Fruit fly (Drosophila melanogaster) Kc167 (cell line): ENCODE data around the gene mey.

Experiments used
- Myc ChIP-seq: fragments of >200 bp; optimal IDR thresholded peaks from 2 replicates; lab custom pipeline; 2017; ENCODE audit warnings: missing external identifiers
- Sin3A ChIP-seq: fragments of >200 bp; optimal IDR thresholded peaks from 2 replicates; lab custom pipeline; 2018; ENCODE audit warnings: missing external identifiers
- h ChIP-seq: fragments of >200 bp; optimal IDR thresholded peaks from 3 replicates; lab custom pipeline; 2018; ENCODE audit warnings: missing external identifiers
- insv ChIP-seq: fragments of >200 bp; optimal IDR thresholded peaks from 3 replicates; lab custom pipeline; 2018; ENCODE audit warnings: missing external identifiers
- psq ChIP-seq: fragments of >200 bp; optimal IDR thresholded peaks from 2 replicates; lab custom pipeline; 2017; ENCODE audit warnings: missing external identifiers
- ttk ChIP-seq: sonication (Bioruptor generic); optimal IDR thresholded peaks from 2 replicates; lab custom pipeline; 2017; ENCODE audit warnings: missing external identifiers

The mey gene

DNA sequence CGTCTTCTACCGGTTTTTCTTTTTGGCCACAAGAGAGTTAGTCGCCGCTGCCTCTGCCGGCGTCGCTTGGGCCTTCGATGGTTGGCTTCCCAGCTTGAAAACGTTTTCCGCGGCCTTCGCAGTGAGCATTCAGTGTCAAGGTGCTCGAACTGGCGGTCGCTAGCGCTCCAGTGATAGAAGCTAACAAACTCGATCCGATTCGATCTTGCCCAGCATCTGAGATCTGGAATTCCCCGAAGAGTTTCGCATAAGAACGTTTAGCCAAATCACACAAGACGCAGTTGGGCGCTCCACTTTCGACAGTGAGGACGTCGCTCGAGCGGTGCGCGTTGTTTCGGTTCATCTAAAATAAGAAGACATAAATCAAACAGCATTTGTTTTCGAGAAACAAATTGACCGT, at the start of gene mey:
Gene mey, plus strand, starts transcription at position 122 of the 400 bp plus-strand sequence.
- no peak for TF ChIP-seq Sin3A (lab: Kevin White, UChicago)
- TF ChIP-seq Myc = no peak
- no peak for TF ChIP-seq h (lab: Kevin White, UChicago)
- no peak for TF ChIP-seq insv (lab: Kevin White, UChicago)
- TF ChIP-seq ttk (lab: Kevin White, UChicago) = no peak

DNA sequence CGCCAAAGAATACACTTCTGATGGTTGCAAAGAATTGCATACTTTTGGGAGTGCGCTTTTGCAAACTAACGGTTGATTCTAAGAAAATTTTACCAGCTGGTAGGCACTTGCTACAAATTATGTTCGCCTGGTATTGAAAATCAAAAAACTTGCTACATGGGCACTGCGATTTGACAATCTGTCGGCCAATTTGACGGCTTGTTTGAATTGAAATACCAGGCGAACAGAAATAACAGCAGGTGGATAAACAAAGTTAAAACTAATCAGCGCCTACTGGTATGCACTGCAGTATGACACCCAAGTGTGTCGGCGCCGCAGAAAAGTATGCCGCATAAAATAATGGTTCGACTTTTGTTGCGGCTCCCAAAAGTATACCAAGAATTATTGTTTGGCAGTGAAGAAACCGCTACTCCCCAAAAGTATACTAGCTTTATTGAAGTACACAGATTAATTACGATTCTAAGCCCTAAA, 41.0 kb upstream of the mey start:
- TF ChIP-seq h (lab: Kevin White, UChicago) = no peak
- TF ChIP-seq ttk (lab: Kevin White, UChicago) = no peak
- TF ChIP-seq insv (lab: Kevin White, UChicago) = no peak
- no peak for TF ChIP-seq Sin3A (lab: Kevin White, UChicago)
- no peak for TF ChIP-seq Myc
- TF ChIP-seq psq (lab: Kevin White, UChicago) = no peak

DNA sequence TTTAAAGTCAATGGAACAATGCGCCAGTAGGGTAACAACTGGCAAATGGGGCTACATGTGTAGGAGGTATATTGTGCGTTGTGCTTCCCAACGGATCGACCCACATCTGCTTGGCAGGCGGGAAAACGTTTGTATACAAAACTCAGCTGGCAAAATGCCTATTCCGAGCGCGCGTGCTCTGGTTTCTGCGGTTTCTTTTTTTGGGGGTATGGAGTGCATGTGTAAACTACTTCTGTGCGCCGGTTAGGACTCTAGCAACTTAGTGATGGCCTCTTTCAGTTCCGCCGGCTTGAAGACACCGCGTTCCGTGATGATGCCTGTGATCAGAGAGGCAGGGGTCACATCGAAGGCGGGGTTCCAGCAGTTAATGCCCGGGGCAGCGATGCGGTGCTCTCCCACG, 39.3 kb upstream of the mey start, which contains the start of gene Loxl1:
Gene Loxl1, minus strand, starts transcription at position 101 of the 400 bp plus-strand sequence.
- TF ChIP-seq h (lab: Kevin White, UChicago) (no peak), Myc (no peak), Sin3A (lab: Kevin White, UChicago) (no peak), insv (lab: Kevin White, UChicago) (no peak), ttk (lab: Kevin White, UChicago) (no peak), psq (lab: Kevin White, UChicago) (no peak)

DNA sequence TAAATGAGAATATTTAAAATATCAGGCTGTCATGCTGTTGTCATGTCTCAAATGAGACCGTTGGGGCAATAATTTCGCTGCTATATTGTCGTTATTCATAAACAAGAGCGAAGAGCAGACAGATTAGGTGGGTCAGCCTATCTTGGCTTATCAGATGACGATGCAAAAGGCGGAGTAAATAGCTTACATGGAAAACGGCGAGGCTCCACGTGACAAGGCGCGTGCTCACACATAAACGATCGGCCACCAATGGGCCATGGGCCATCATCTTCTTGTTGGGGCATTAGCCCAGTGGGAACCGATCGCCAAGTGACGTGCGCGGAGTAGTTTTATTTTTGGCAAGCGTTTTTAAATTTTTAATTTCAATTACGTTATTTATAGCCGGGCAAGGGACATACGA, 37.8 kb upstream of the mey start:
- TF ChIP-seq Sin3A (lab: Kevin White, UChicago) (no peak), insv (lab: Kevin White, UChicago) (no peak), Myc (no peak), h (lab: Kevin White, UChicago) (no peak), ttk (lab: Kevin White, UChicago) (no peak), psq (lab: Kevin White, UChicago) (no peak)

DNA sequence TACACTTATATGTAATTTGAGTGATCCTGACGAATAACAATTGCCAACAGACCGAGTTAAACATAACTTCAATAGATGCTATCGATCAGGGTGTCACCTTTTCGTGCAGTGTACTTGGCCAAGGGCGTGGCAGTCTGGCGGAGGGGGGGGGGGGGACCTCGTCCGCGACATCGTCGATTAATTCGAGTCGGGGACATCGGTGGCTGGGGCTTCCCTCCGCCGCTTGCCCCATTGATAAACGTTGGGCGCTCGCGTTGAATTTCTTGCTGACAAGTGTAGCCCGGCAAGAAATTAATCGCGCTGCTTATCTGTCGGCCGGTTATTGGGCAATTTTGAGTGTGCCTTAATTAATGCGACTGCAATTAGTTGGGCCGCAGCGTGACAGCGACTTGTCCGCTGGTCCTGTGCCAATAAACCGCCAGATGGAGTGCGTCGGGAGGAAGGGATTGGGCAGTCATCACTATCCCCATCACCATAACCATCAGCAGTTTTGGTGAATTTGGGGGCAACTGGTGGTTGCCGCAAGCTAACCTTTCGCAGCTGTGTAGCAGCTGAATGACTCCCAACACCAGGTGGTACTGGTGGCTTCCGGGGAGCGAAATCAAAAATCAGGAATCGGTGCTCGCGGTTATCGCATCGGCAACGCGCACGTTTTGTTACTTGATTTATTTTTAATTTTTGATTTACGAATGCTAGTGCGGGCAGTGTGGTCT, 36.6 kb upstream of the mey start:
- no peak for TF ChIP-seq psq (lab: Kevin White, UChicago)
- no peak for TF ChIP-seq insv (lab: Kevin White, UChicago)
- TF ChIP-seq Sin3A (lab: Kevin White, UChicago) = no peak
- no peak for TF ChIP-seq Myc
- TF ChIP-seq h (lab: Kevin White, UChicago) = no peak
- no peak for TF ChIP-seq ttk (lab: Kevin White, UChicago)

DNA sequence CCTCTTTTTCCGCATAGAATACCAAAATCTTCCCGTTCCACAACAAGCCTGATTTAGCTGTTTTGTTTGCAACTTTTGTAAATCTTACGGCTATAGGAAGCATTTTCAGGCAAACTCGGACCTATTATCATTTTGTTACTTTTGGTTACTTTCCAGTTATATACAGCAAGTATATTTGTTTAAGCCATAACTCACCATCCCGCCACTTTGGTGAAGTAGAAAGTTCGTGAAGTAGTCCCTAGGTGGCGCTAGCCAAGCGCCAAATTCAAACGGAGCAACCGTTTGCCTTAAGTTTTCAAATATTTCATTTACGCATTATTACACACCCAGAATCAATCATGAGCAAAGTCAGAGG, 36.0 kb upstream of the mey start, which contains the start of the genes CG11334 and CG11333:
Gene CG11334, minus strand, starts transcription at position 26 of the 355 bp plus-strand sequence.
Gene CG11333, plus strand, starts transcription at position 290 of the 355 bp plus-strand sequence.
- TF ChIP-seq Sin3A (lab: Kevin White, UChicago) (no peak), ttk (lab: Kevin White, UChicago) (no peak), psq (lab: Kevin White, UChicago) (no peak)

DNA sequence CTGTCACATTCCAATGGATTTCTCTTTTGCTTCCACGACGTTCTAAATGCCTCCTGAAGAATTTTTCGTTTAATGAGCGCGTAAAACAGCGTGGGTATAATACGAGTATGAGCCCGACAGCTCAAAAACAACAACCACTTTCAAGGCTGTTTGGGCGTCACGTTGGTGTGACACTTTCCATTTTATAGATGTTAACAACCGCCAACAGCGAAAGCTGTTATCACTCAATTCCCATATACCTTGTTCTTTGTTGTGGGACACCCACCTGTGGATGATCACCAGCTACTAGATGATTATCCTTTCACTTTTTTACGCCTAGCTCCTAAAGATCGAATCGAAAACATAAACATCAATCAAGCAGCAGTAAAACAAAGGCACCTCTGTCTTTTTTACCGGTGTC, 21.9 kb upstream of the mey start:
- no peak for TF ChIP-seq insv (lab: Kevin White, UChicago)
- TF ChIP-seq Myc = no peak
- TF ChIP-seq ttk (lab: Kevin White, UChicago) = no peak
- no peak for TF ChIP-seq Sin3A (lab: Kevin White, UChicago)
- TF ChIP-seq psq (lab: Kevin White, UChicago) = no peak
- no peak for TF ChIP-seq h (lab: Kevin White, UChicago)

DNA sequence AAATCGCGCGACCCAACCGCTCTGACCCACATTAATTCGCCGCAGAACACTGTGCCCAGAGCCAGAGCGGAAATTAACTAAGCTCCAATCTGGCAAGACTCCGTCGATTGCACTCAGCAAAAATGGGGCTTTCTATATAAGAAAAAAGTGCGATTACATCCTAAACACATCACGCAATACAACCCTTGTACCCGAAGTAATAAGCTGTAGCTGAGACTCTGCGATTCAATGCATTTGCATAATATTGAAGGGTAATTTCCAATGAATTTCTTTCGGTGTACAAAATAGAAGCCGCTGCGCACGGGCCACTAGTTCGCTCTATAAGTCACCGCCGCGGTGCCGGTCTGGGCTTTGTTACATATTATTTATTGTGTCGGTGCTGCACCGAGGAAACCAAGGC, 16.9 kb upstream of the mey start:
- no peak for TF ChIP-seq ttk (lab: Kevin White, UChicago)
- no peak for TF ChIP-seq insv (lab: Kevin White, UChicago)
- no peak for TF ChIP-seq Myc
- TF ChIP-seq h (lab: Kevin White, UChicago) = no peak

DNA sequence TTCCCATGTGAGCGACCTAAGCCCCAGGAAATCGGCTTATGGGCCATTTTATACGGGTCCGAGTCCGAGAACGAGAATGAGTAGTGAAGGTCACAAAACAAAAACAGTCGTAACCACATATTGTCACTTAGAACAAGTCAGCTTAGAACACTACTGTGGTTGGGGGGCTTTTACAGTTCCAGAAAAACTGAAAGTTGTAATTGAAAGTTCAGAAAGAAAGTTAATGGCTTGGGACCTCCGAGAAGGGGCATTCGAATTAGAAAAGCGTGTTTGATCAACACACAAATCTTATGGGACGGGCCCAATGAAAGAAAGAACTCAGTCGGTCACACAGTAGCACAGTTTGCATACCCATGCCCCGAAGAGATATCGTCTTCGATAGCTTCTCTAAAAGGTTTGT, 16.0 kb upstream of the mey start:
- TF ChIP-seq h (lab: Kevin White, UChicago) (no peak), ttk (lab: Kevin White, UChicago) (no peak), Sin3A (lab: Kevin White, UChicago) (no peak), Myc (no peak), insv (lab: Kevin White, UChicago) (no peak), psq (lab: Kevin White, UChicago) (no peak)

DNA sequence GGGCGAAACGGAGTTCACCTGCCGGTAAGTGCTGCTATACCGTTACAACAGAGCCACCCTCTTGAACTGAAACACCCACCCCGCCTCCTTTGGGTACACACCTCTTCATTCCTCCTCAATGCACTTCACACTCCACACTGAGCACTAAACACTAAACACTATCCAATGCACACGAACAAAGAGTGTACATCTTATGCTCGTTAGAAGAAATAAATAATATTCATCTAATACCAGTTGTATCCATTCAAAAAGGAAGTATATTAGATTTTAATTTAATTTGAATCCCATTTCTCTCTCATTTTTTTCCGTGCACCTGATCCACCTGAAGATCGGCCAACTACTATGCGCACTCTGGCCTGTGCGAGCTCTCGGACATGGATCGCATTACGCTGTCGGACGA, 4.6 kb downstream of the mey start:
- no peak for TF ChIP-seq Sin3A (lab: Kevin White, UChicago)
- TF ChIP-seq h (lab: Kevin White, UChicago) = no peak
- no peak for TF ChIP-seq psq (lab: Kevin White, UChicago)
- no peak for TF ChIP-seq insv (lab: Kevin White, UChicago)
- no peak for TF ChIP-seq ttk (lab: Kevin White, UChicago)
- TF ChIP-seq Myc = no peak

DNA sequence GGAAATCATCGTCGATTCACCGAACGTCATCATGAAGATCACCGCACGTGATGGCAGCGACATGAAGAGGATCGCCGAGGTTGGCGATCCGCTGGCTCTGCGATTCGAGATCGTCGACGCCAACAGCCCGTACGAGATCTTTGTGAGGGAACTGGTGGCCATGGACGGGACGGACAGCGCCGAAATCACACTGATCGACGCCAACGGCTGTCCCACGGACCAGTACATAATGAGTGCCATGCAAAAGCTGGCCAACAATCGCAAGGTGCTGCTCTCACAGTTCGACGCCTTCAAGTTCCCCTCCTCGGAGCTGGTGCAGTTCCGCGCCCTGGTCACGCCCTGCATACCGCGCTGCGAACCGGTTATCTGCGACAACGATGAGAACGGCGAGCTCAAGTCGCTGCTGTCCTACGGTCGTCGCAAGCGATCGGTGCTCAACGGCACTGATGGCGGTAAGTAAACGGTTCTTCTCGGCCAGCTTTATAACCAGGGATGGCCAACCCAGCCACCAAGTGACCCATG, 5.8 kb downstream of the mey start:
- no peak for TF ChIP-seq psq (lab: Kevin White, UChicago)
- no peak for TF ChIP-seq ttk (lab: Kevin White, UChicago)
- no peak for TF ChIP-seq h (lab: Kevin White, UChicago)
- no peak for TF ChIP-seq Myc
- no peak for TF ChIP-seq insv (lab: Kevin White, UChicago)
- no peak for TF ChIP-seq Sin3A (lab: Kevin White, UChicago)

DNA sequence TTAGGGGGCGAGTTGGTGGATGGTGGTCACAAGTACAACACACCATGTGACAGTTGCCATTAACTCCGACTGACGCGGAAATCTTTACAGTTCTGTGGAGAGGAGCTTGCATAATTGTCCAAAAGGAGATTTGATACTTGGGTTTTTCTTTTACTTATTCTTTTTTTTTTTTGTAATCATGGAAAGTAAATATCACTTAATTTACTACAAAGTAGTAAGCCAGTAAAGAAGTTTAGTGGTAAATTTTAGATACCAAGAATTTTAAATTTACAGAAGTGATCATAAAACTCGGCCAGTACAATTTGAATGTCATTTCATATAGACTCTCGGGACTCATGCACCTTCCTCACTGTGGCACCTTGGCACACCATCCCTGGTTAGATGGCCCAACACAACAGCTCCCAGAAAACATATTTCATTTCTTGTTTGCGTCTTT, 6.2 kb downstream of the mey start:
- TF ChIP-seq h (lab: Kevin White, UChicago) = no peak
- TF ChIP-seq ttk (lab: Kevin White, UChicago) = no peak
- TF ChIP-seq Sin3A (lab: Kevin White, UChicago) = no peak
- TF ChIP-seq Myc = no peak
- no peak for TF ChIP-seq psq (lab: Kevin White, UChicago)
- no peak for TF ChIP-seq insv (lab: Kevin White, UChicago)
